Worm (Caenorhabditis elegans) whole organism, early embryonic: Measurements from ENCODE around the gene rbd-1.
"Not testable (repeated sequence)": the region's sequence is repeated elsewhere in the genome, so short reads cannot be mapped to it uniquely, and the experiment has no call there.

ENCODE experiments used
- B0310.2 ChIP-seq: sonication (generic microtip); optimal IDR thresholded peaks from 2 replicates; lab custom pipeline; 2016; ENCODE audit warnings: mild to moderate bottlenecking, missing genetic modification characterization, missing compliant biosample characterization
- F13C5.2 ChIP-seq: sonication (generic microtip); optimal IDR thresholded peaks from 2 replicates; lab custom pipeline; 2017; ENCODE audit warnings: mild to moderate bottlenecking, missing genetic modification characterization, inconsistent platforms, missing compliant biosample characterization
- aly-1 ChIP-seq: sonication (generic microtip); optimal IDR thresholded peaks from 2 replicates; lab custom pipeline; 2016; ENCODE audit warnings: missing genetic modification characterization, missing compliant biosample characterization
- ama-1 ChIP-seq: fragments of 150-350 bp; optimal IDR thresholded peaks from 2 replicates; lab custom pipeline; 2014
- ceh-13 ChIP-seq: fragments of 200-800 bp; sonication (Bioruptor generic); optimal IDR thresholded peaks from 2 replicates; lab custom pipeline; 2018; ENCODE audit warnings: mild to moderate bottlenecking, missing genetic modification characterization, missing compliant biosample characterization
- ceh-36 ChIP-seq: sonication (generic microtip); optimal IDR thresholded peaks from 2 replicates; lab custom pipeline; 2016; ENCODE audit warnings: missing genetic modification characterization, inconsistent platforms, missing compliant biosample characterization
- ets-7 ChIP-seq: sonication (generic microtip); optimal IDR thresholded peaks from 2 replicates; lab custom pipeline; 2016; ENCODE audit warnings: missing genotype, missing genetic modification characterization, missing compliant biosample characterization
- flt-1 ChIP-seq: fragments of 200-800 bp; sonication (Bioruptor generic); IDR thresholded peaks from 2 replicates; pipeline ENCODE4 v1.3.6; 2022; ENCODE audit warnings: missing genetic modification characterization, missing compliant biosample characterization
- hmbx-1 ChIP-seq: sonication (generic microtip); optimal IDR thresholded peaks from 2 replicates; lab custom pipeline; 2016; ENCODE audit warnings: mild to moderate bottlenecking, missing genetic modification characterization, missing compliant biosample characterization
- hmg-4 ChIP-seq: fragments of 200-800 bp; sonication (Bioruptor generic); optimal IDR thresholded peaks from 2 replicates; lab custom pipeline; 2018; ENCODE audit warnings: mild to moderate bottlenecking, missing genetic modification characterization, missing compliant biosample characterization
- hnd-1 ChIP-seq: sonication (generic microtip); optimal IDR thresholded peaks from 2 replicates; lab custom pipeline; 2016; ENCODE audit warnings: missing genetic modification characterization, missing compliant biosample characterization
- pes-1 ChIP-seq: fragments of 200-800 bp; sonication (Bioruptor generic); IDR thresholded peaks from 2 replicates; pipeline ENCODE4 v1.3.6; 2022; ENCODE audit warnings: missing genetic modification reagents, missing genetic modification characterization, missing compliant biosample characterization
- scrt-1 ChIP-seq: fragments of 200-800 bp; sonication (Bioruptor generic); IDR thresholded peaks from 2 replicates; pipeline ENCODE4 v1.3.6; 2022; ENCODE audit warnings: missing genetic modification characterization, missing compliant biosample characterization
- sea-1 ChIP-seq: fragments of 200-800 bp; sonication (Bioruptor generic); conservative IDR thresholded peaks from 2 replicates; pipeline ENCODE4 v1.3.6; 2022; ENCODE audit warnings: missing genetic modification characterization, missing compliant biosample characterization
- tbx-11 ChIP-seq: fragments of 200-800 bp; sonication (Bioruptor generic); IDR thresholded peaks from 2 replicates; pipeline ENCODE4 v1.3.6; 2022; ENCODE audit warnings: missing genetic modification characterization, missing compliant biosample characterization
- tbx-37 ChIP-seq: fragments of 200-800 bp; sonication (Bioruptor generic); conservative IDR thresholded peaks from 2 replicates; pipeline ENCODE4 v1.3.6; 2022; ENCODE audit warnings: missing genetic modification reagents, missing genetic modification characterization, missing compliant biosample characterization
- tra-4 ChIP-seq: sonication (generic microtip); optimal IDR thresholded peaks from 2 replicates; lab custom pipeline; 2017; ENCODE audit warnings: missing genetic modification characterization, missing compliant biosample characterization

Gene rbd-1

DNA sequence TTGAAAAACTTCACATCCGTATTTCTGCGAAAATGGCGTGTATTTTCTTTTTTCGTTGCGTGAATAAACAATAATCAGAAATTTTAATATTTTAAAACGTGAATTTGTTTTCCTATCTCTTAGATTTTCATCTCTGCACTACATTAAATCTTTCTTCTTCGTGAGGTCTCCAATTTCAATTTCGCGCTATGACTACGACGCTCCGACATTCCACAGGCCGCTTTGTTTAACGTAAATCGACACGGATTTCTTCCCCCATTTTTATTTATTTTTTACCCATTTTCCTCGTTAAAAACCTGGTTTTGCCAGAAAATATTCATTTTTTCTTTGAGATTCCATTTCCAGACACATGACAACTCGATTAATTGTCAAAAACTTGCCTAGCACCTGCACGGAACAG lies at the start of gene rbd-1, which contains the start of gene T23F6.3:
Gene rbd-1, plus strand, starts transcription at position 346 of the 400 bp plus-strand sequence.
Gene T23F6.3, minus strand, starts transcription at position 120 of the 400 bp plus-strand sequence.
- TF ChIP-seq tbx-37 (GFP tag; lab: Robert Waterston, UW), result peak; percentile 53; the same call in 1 of the 2 replicates
- TF ChIP-seq F13C5.2, result peak; percentile 76
- TF ChIP-seq ceh-13 (GFP tag; lab: Kevin White, UChicago), result no peak
- peak; percentile 19 for TF ChIP-seq ets-7 (tag; lab: Kevin White, UChicago)
- 0 out of 2 replicates have a peak, but pooled peaks have one; percentile 47 for TF ChIP-seq tbx-11 (GFP tag; lab: Robert Waterston, UW)

DNA sequence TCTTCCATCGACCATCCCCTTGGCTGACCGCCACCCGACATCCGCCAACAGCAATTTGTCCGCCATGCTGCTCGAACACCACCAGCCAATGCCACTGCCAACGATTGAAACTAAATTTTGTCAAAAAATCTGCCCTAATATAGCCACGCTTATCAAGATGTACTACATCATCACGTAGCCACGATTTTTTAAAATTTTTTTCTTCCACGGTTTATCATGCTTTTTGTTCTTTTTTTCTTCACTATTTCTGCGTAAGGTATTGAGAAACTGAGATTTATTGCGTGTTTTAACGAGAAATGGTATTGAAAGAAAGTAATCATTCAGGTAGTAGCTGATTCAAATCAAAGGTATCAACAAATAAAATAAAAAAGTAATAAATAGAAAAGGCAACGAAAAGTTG lies 47.6 kb upstream of the rbd-1 start, which contains the start of gene T23B5.6:
Gene T23B5.6, minus strand, starts transcription at position 101 of the 400 bp plus-strand sequence.
- TF ChIP-seq flt-1 (GFP tag; lab: Robert Waterston, UW); ceh-36 (tag; lab: Kevin White, UChicago); hmg-4: not testable (repeated sequence)

DNA sequence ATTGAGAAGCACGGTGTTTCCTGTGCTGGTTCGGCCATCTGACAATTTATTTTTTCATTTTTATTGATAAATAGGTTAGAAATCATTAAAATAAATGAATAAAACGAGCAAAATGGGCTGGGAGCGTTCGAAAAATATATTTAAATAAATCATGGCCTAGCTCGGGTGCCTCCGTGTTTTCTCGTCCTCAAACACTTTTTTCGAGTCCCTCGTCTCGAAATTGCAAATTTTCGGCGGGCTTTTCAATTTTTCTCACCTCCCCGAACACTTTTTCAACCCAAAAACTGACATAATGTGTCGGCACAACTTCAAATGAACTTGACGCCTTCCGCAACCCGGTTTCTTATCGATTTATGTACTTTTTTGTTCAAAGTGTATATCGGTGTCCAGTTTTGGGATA lies 40.4 kb upstream of the rbd-1 start, which contains the start of gene prmt-9:
Gene prmt-9, minus strand, starts transcription at position 38 of the 400 bp plus-strand sequence.
- TF ChIP-seq tra-4 (tag; lab: Kevin White, UChicago) (no peak), flt-1 (GFP tag; lab: Robert Waterston, UW) (no peak), hnd-1 (tag; lab: Kevin White, UChicago) (no peak), ceh-13 (GFP tag; lab: Kevin White, UChicago) (no peak), ceh-36 (tag; lab: Kevin White, UChicago) (no peak), pes-1 (no peak), aly-1 (tag; lab: Kevin White, UChicago) (no peak), B0310.2 (tag; lab: Kevin White, UChicago) (no peak), tbx-11 (GFP tag; lab: Robert Waterston, UW) (no peak), sea-1 (no peak), ama-1 (lab: Kevin White, UChicago) (no peak), tbx-37 (GFP tag; lab: Robert Waterston, UW) (no peak), ets-7 (tag; lab: Kevin White, UChicago) (no peak), hmg-4 (no peak), hmbx-1 (no peak), F13C5.2 (no peak), scrt-1 (GFP tag; lab: Robert Waterston, UW) (no peak)

DNA sequence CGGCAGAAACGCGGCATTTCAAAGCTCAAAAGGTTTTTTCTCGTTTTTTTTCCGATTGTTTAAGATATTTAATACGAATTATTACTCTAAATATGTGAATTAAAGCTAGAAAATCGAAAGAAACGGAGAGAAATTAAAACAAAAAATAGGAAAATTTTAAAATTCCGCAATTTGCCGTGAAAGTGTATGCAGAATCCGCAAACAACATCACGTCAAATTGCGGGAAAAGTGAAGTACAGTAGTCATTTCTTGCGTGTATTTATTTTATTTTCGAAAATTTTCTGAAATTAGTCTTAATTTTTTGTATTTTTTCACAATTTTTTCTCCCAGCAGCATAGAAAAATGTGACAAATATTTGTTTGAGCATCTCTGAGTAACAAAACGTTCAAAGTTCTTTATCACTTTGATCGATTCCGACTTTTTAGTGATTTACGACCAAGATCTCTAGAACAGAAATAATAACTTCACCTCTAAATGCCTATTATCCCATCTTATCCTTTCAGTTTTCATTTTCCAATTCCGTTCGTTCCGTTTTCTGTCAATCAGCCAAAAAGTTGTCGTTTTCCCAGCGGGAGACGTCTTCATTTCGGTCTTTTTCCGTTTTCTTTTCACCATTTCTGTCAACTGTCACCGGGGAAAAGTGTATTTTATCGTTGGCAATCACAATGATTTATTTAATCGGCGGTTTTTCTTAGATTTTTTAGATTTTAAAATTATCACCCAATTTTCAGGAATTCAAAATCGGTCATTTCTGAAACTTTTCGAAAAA lies 39.8 kb upstream of the rbd-1 start:
- TF ChIP-seq ceh-36 (tag; lab: Kevin White, UChicago), result no peak
- no peak for TF ChIP-seq B0310.2 (tag; lab: Kevin White, UChicago)
- no peak for TF ChIP-seq hmbx-1
- TF ChIP-seq flt-1 (GFP tag; lab: Robert Waterston, UW), result no peak

DNA sequence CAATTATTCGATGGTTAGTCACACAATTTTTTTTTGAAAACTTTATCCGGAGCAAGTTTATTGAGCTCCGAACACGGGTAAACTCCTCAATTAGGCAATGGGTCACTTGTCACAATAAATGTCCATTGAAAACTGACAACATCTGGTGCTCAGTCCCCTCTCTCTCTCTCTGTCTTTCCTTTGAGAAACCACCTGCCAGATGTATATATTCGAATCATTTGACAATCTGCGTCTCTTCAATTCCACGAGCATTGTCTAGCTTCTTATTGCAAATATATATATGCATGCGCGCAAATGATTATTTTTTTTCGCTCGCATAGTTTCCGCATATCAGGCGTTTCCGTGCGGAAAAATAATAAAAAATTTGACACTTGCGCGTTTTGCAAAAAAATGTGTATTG lies 39.0 kb upstream of the rbd-1 start:
- TF ChIP-seq aly-1 (tag; lab: Kevin White, UChicago) (no peak), scrt-1 (GFP tag; lab: Robert Waterston, UW) (no peak), flt-1 (GFP tag; lab: Robert Waterston, UW) (no peak), hmbx-1 (no peak), ama-1 (lab: Kevin White, UChicago) (no peak), sea-1 (no peak), pes-1 (no peak), hmg-4 (no peak), hnd-1 (tag; lab: Kevin White, UChicago) (no peak), ets-7 (tag; lab: Kevin White, UChicago) (no peak)

DNA sequence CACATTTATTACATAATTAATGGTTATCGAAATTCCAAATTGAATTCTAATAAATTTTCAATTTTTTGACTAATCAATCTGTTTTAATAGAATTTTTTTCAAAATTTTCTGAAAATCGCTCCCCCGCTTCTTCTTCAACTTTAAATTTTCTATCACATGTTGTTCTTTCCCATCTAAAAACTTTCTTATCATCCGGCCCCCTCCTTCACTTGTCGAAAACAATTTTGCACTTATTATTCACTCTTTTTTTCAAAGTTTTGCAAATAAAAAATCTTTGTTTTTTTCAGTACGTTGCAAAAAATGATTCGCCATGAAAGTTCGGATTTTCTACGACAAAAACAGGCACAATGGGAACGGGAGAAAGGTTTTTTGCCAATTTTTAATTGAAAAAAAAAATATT lies 36.4 kb upstream of the rbd-1 start, which contains the start of gene T23B5.3:
Gene T23B5.3, plus strand, starts transcription at position 301 of the 400 bp plus-strand sequence.
- no peak for TF ChIP-seq aly-1 (tag; lab: Kevin White, UChicago)
- no peak for TF ChIP-seq hmbx-1
- TF ChIP-seq sea-1, result no peak
- no peak for TF ChIP-seq F13C5.2

DNA sequence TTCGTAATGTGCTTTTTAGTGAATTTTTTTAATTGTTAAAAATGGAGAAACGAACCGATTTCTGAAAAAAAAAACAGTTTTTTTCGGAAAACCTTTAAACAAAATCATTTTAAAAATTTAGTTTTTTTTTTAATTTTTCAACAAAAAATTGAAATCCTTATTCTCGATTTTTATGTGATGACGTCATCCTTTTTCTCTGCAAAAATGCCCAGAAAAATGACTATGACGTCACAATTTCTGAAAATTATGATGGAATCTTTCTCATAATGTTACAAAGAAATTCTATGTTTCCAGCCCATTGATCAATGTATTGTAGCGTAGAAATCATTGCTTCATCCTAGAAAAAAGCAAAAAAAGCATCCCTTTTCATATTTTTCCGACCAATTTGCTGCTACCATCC lies 35.5 kb upstream of the rbd-1 start:
- TF ChIP-seq aly-1 (tag; lab: Kevin White, UChicago) (no peak), ama-1 (lab: Kevin White, UChicago) (no peak), sea-1 (no peak), hmg-4 (no peak), flt-1 (GFP tag; lab: Robert Waterston, UW) (no peak), tbx-37 (GFP tag; lab: Robert Waterston, UW) (no peak), tra-4 (tag; lab: Kevin White, UChicago) (no peak), F13C5.2 (no peak), ceh-36 (tag; lab: Kevin White, UChicago) (no peak), tbx-11 (GFP tag; lab: Robert Waterston, UW) (no peak), B0310.2 (tag; lab: Kevin White, UChicago) (no peak), pes-1 (no peak), hnd-1 (tag; lab: Kevin White, UChicago) (no peak), scrt-1 (GFP tag; lab: Robert Waterston, UW) (no peak), hmbx-1 (no peak), ets-7 (tag; lab: Kevin White, UChicago) (no peak), ceh-13 (GFP tag; lab: Kevin White, UChicago) (no peak)

DNA sequence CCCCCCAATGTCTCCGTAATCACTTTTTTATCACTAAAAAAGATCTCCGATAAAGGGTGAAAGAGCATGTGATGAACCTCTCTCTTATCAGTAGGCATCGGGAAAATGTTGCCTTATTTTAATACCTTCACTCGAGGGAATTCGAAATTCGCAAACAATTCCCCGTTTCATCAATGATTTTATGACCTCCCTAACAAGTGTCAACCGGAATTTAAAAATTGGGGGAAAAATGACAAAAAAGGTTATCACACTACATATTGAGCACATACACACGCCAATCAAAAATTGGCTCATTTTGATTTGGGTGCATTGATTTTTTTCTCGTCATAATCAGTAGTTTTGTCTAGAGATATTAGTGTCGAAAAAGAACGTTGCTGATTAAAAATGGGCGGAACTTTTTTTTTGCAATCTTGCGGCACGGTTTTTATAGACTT lies 35.1 kb upstream of the rbd-1 start:
- TF ChIP-seq F13C5.2 (no peak), sea-1 (0 out of 2 replicates have a peak, but pooled peaks have one; percentile 31)
